Worm (Caenorhabditis elegans) whole organism, L1 larva: Measurements from ENCODE around the gene C14E2.3.
A peak's percentile ranks its signal among the peaks of the same experiment; 100 is the strongest.

Experiments used
- C04F5.9 ChIP-seq: sonication (generic microtip); optimal IDR thresholded peaks from 2 replicates; lab custom pipeline; 2016; ENCODE audit warnings: missing genetic modification characterization, missing compliant biosample characterization
- C34B4.2 ChIP-seq: sonication (generic microtip); optimal IDR thresholded peaks from 2 replicates; lab custom pipeline; 2017; ENCODE audit warnings: mild to moderate bottlenecking, missing genetic modification characterization, missing compliant biosample characterization
- F16B12.6 ChIP-seq: fragments of 150-350 bp; optimal IDR thresholded peaks from 2 replicates; lab custom pipeline; 2014; ENCODE audit warnings: missing biosample characterization, missing genetic modification characterization
- Y116A8C.19 ChIP-seq: sonication (generic microtip); optimal IDR thresholded peaks from 2 replicates; lab custom pipeline; 2016; ENCODE audit warnings: missing compliant biosample characterization, missing genetic modification characterization, borderline replicate concordance
- aha-1 ChIP-seq: fragments of 150-350 bp; optimal IDR thresholded peaks from 2 replicates; lab custom pipeline; 2014; ENCODE audit warnings: missing biosample characterization, missing genetic modification characterization
- blmp-1 ChIP-seq: fragments of 150-350 bp; optimal IDR thresholded peaks from 2 replicates; lab custom pipeline; 2014; ENCODE audit warnings: missing biosample characterization, missing genetic modification characterization
- ceh-8 ChIP-seq: fragments of 200-800 bp; sonication (Bioruptor generic); optimal IDR thresholded peaks from 2 replicates; lab custom pipeline; 2018; ENCODE audit warnings: mild to moderate bottlenecking, missing genetic modification characterization, moderate library complexity, missing compliant biosample characterization
- ceh-88 ChIP-seq: fragments of 200-800 bp; sonication (Bioruptor generic); IDR thresholded peaks from 2 replicates; pipeline ENCODE4 v1.3.6; 2022; ENCODE audit warnings: missing genetic modification characterization, missing compliant biosample characterization
- dpl-1 ChIP-seq, 3 experiments: fragments of 150-350 bp in 2 of 3; sonication (generic microtip) in 1 of 3; optimal IDR thresholded peaks; 2 replicates each; lab custom pipeline; 2014 to 2017; ENCODE audit warnings: missing biosample characterization in 3 of 3, missing genetic modification characterization in 3 of 3, missing genetic modification reagents in 3 of 3
- dsc-1 ChIP-seq: sonication (generic microtip); optimal IDR thresholded peaks from 2 replicates; lab custom pipeline; 2016; ENCODE audit warnings: mild to moderate bottlenecking, missing genetic modification characterization, missing compliant biosample characterization
- efl-1 ChIP-seq, 4 experiments: fragments of 150-350 bp; optimal IDR thresholded peaks in 3 of 4; peaks in 1 of 4; 1 replicate in 1 of 4; 2 replicates in 3 of 4; lab custom pipeline; 2014; ENCODE audit warnings: missing biosample characterization in 2 of 4, missing genetic modification characterization in 2 of 4, missing genetic modification reagents in 2 of 4
- efl-3 ChIP-seq: fragments of 200-800 bp; sonication (Bioruptor generic); optimal IDR thresholded peaks from 2 replicates; lab custom pipeline; 2018; ENCODE audit warnings: mild to moderate bottlenecking, missing genetic modification characterization, missing compliant biosample characterization
- elt-2 ChIP-seq: sonication (generic microtip); optimal IDR thresholded peaks from 2 replicates; lab custom pipeline; 2016; ENCODE audit warnings: missing genetic modification characterization, mild to moderate bottlenecking, inconsistent platforms, missing compliant biosample characterization, missing genetic modification reagents
- fkh-8 ChIP-seq: sonication (generic microtip); optimal IDR thresholded peaks from 2 replicates; lab custom pipeline; 2016; ENCODE audit warnings: mild to moderate bottlenecking, missing genetic modification characterization, missing compliant biosample characterization
- fos-1 ChIP-seq: fragments of 150-350 bp; optimal IDR thresholded peaks from 2 replicates; lab custom pipeline; 2014; ENCODE audit warnings: missing biosample characterization, missing genetic modification characterization
- irx-1 ChIP-seq: sonication (generic microtip); optimal IDR thresholded peaks from 2 replicates; lab custom pipeline; 2016; ENCODE audit warnings: missing genetic modification characterization, missing compliant biosample characterization
- isw-1 ChIP-seq: fragments of 200-800 bp; sonication (Bioruptor generic); IDR thresholded peaks from 2 replicates; pipeline ENCODE4 v1.3.6; 2022; ENCODE audit warnings: missing genetic modification characterization, missing compliant biosample characterization
- jun-1 ChIP-seq: fragments of 150-350 bp; optimal IDR thresholded peaks from 2 replicates; lab custom pipeline; 2014; ENCODE audit warnings: missing biosample characterization, missing genetic modification reagents, missing genetic modification characterization
- lin-14 ChIP-seq: fragments of 200-800 bp; sonication (Bioruptor generic); optimal IDR thresholded peaks from 2 replicates; lab custom pipeline; 2018; ENCODE audit warnings: mild to moderate bottlenecking, missing genetic modification characterization, moderate library complexity, missing compliant biosample characterization
- mep-1 ChIP-seq: fragments of 150-350 bp; optimal IDR thresholded peaks from 2 replicates; lab custom pipeline; 2014; ENCODE audit warnings: missing biosample characterization, missing genetic modification characterization
- nhr-12 ChIP-seq: sonication (generic microtip); optimal IDR thresholded peaks from 2 replicates; lab custom pipeline; 2017; ENCODE audit warnings: missing biosample characterization, missing genetic modification characterization
- nhr-19 ChIP-seq: fragments of 200-800 bp; sonication (Bioruptor generic); conservative IDR thresholded peaks from 2 replicates; pipeline ENCODE4 v1.3.6; 2022; ENCODE audit warnings: missing genetic modification characterization, missing compliant biosample characterization
- nhr-20 ChIP-seq: sonication (generic microtip); optimal IDR thresholded peaks from 2 replicates; lab custom pipeline; 2016; ENCODE audit warnings: mild to moderate bottlenecking, missing genetic modification characterization, missing compliant biosample characterization
- nhr-237 ChIP-seq: fragments of 150-350 bp; optimal IDR thresholded peaks from 2 replicates; lab custom pipeline; 2014; ENCODE audit warnings: missing biosample characterization, missing genetic modification characterization
- nhr-28 ChIP-seq: fragments of 150-350 bp; optimal IDR thresholded peaks from 2 replicates; lab custom pipeline; 2014; ENCODE audit warnings: missing biosample characterization, missing genetic modification characterization
- nhr-84 ChIP-seq: sonication (generic microtip); optimal IDR thresholded peaks from 2 replicates; lab custom pipeline; 2017; ENCODE audit warnings: missing biosample characterization, missing genetic modification characterization
- nhr-85 ChIP-seq: sonication (generic microtip); peaks from one replicate; lab custom pipeline; 2016; ENCODE audit warnings: missing genetic modification characterization, inconsistent platforms, missing compliant biosample characterization
- snpc-4 ChIP-seq: fragments of 150-350 bp; optimal IDR thresholded peaks from 2 replicates; lab custom pipeline; 2014; ENCODE audit warnings: missing biosample characterization, missing genetic modification characterization
- snu-23 ChIP-seq: sonication (generic microtip); optimal IDR thresholded peaks from 2 replicates; lab custom pipeline; 2016; ENCODE audit warnings: missing genetic modification characterization, missing compliant biosample characterization
- sox-4 ChIP-seq: sonication (generic microtip); optimal IDR thresholded peaks from 2 replicates; lab custom pipeline; 2016; ENCODE audit warnings: missing genetic modification characterization, missing compliant biosample characterization
- unc-30 ChIP-seq: sonication (generic microtip); optimal IDR thresholded peaks from 2 replicates; lab custom pipeline; 2017; ENCODE audit warnings: missing biosample characterization, missing genetic modification characterization
- unc-62 ChIP-seq: fragments of 150-350 bp; optimal IDR thresholded peaks from 2 replicates; lab custom pipeline; 2014; ENCODE audit warnings: missing biosample characterization, missing genetic modification reagents, missing genetic modification characterization
- unc-86 ChIP-seq: sonication (generic microtip); optimal IDR thresholded peaks from 2 replicates; lab custom pipeline; 2016; ENCODE audit warnings: missing genetic modification characterization, missing compliant biosample characterization
- zip-4 ChIP-seq: fragments of 200-800 bp; sonication (Bioruptor generic); optimal IDR thresholded peaks from 2 replicates; lab custom pipeline; 2018; ENCODE audit warnings: mild to moderate bottlenecking, missing genetic modification characterization, moderate library complexity, missing compliant biosample characterization
- ztf-11 ChIP-seq, 2 experiments: sonication (generic microtip); optimal IDR thresholded peaks; 2 replicates each; lab custom pipeline; 2016 to 2017; ENCODE audit warnings: missing genetic modification characterization in 2 of 2, missing biosample characterization in 1 of 2, missing compliant biosample characterization in 1 of 2
- ztf-4 ChIP-seq: fragments of 150-350 bp; optimal IDR thresholded peaks from 2 replicates; lab custom pipeline; 2014; ENCODE audit warnings: missing biosample characterization, missing genetic modification characterization

The C14E2.3 gene

DNA sequence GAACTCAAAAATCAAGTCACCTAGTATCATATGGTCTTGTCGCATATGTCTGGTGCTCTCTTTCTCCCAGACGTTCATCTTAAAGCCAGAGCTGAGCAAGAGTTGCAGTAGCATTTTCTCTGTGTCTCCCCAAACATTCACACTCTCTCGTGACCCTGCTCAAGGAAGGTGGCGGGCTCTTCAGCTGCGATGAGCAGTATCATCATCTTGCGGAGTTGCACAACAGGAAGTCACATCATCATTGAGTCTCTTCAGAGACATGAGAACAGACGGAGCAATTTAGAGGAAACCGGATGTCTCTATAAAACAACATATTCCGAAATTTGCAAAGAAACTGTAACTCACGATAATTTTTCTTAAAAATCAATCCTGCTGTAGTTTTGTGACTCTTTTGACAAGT, 12.8 kb downstream of the C14E2.3 start:
- TF ChIP-seq snu-23 (GFP tag; lab: Kevin White, UChicago) (no peak), Y116A8C.19 (tag; lab: Kevin White, UChicago) (no peak), efl-1 (optimal IDR thresholded peaks at IDR 0.05; lab: Kevin White, UChicago) (no peak), efl-1 (GFP tag; optimal IDR thresholded peaks at IDR 0.05 in 1 of 2; lab: Kevin White, UChicago) (peak in 1 of 2 experiments; percentile 17), unc-86 (tag; lab: Kevin White, UChicago) (no peak)

DNA sequence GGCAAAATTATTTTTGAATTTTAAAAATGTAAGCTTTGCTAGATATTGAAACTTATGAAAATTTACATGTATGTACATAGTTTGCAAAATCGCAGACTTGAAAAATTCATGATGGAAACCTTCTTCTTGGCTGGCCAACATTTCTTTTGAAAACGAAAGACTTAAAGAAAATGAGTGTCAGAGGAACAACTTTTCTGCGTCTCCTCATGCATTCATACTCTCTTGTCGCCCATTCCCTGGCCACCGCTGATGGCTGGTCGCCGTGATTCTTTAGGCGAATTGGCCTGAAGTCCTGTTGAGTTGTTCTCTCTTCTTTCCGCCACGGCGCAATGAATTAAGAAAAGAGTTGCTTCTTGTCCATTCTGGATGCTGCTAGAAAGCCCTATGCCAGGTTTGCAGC, 15.3 kb downstream of the C14E2.3 start:
- peak in 1 of 2 experiments; percentile 24 for TF ChIP-seq efl-1 (optimal IDR thresholded peaks at IDR 0.05; lab: Kevin White, UChicago)
- no peak for TF ChIP-seq efl-1 (GFP tag; optimal IDR thresholded peaks at IDR 0.05 in 1 of 2; lab: Kevin White, UChicago)
- no peak for TF ChIP-seq lin-14
- peak; percentile 10; the same call in 1 of the 2 replicates for TF ChIP-seq nhr-19 (GFP tag; lab: Robert Waterston, UW)
- no peak for TF ChIP-seq nhr-20 (tag; lab: Kevin White, UChicago)
- TF ChIP-seq, all 84 proteins: peak for 2

DNA sequence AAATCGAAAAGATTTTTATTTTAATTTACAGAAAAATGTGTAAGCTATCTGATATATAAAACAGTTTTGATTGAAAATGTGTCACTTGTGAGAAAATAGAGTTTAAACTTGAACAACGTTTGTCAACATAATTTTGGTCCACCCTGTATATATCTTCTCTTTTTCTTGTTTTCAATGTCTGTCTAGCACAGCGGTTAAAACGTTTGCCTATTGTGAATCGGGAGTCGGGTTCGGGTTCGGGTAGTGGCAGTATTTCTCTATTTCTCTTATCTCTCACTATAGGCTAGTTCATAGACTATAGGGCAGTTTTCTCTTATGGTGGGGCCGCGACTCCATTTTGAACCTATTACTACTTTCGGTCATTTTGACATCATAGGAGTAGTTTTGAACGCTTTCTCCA, 20.2 kb downstream of the C14E2.3 start:
- TF ChIP-seq nhr-12 (tag; lab: Kevin White, UChicago) (no peak), zip-4 (GFP tag; lab: Kevin White, UChicago) (no peak), sox-4 (tag; lab: Kevin White, UChicago) (no peak), nhr-84 (no peak), ceh-8 (GFP tag; lab: Kevin White, UChicago) (no peak), blmp-1 (tag; lab: Kevin White, UChicago) (no peak), C34B4.2 (tag; lab: Kevin White, UChicago) (no peak), nhr-85 (tag; lab: Kevin White, UChicago) (no peak), elt-2 (tag; lab: Kevin White, UChicago) (no peak), ceh-88 (no peak), ztf-4 (tag; lab: Kevin White, UChicago) (no peak), ztf-11 (tag; optimal IDR thresholded peaks at IDR 0.05; lab: Kevin White, UChicago) (no peak), snu-23 (GFP tag; lab: Kevin White, UChicago) (no peak), fos-1 (no peak), unc-30 (tag; lab: Kevin White, UChicago) (no peak), efl-3 (GFP tag; lab: Kevin White, UChicago) (no peak), nhr-20 (tag; lab: Kevin White, UChicago) (no peak), isw-1 (GFP tag; lab: Robert Waterston, UW) (no peak), jun-1 (tag; lab: Kevin White, UChicago) (no peak)

DNA sequence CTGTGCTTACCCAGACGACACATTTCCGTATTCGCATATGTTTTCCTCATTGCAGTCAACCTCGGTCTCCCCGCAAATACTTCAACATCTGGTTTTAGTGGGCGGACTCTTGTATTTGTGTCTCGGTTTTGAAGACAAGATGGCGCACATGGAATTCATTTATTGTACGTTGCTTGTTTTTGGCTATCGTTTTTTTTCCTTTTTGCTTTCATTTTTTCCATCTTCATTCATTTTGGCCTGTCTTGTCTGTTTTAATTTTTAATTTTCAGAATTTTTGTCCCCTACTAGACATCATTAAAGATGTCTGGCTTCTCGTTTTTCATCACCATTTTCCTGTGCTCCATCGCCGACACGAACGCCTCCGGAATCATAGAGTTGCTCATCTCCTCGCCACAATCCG, 24.7 kb downstream of the C14E2.3 start, which contains the start of gene arg-1:
Gene arg-1 (plus strand): TSS at position 301 of the 400 bp plus-strand sequence.
- TF ChIP-seq fkh-8 (tag; lab: Kevin White, UChicago) (no peak), sox-4 (tag; lab: Kevin White, UChicago) (no peak), F16B12.6 (tag; lab: Kevin White, UChicago) (no peak), dsc-1 (tag; lab: Kevin White, UChicago) (peak; percentile 7), irx-1 (tag; lab: Kevin White, UChicago) (no peak), unc-62 (no peak), dpl-1 (GFP tag; optimal IDR thresholded peaks at IDR 0.05; lab: Kevin White, UChicago) (no peak)

DNA sequence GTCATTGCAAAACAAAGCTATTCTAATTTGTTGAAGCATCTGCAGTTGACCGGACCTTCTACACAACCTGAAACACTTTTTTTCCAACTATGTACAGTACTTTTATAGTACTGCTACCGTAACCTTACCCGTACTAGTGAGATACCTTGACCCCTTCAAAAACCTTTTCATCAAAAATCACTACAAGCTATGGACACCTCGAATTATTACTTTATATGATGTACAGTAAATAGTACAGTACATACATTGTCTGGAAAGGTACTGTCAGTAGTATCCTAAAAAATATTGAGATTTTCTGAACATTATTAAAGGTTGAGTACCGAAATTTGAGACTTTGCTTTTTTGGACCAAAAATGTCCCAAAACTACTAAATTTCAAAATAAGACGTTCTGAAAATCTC, 25.6 kb downstream of the C14E2.3 start:
- TF ChIP-seq nhr-237 (tag; lab: Kevin White, UChicago) (no peak), nhr-28 (tag; lab: Kevin White, UChicago) (no peak), mep-1 (tag; lab: Kevin White, UChicago) (no peak), aha-1 (tag; lab: Kevin White, UChicago) (no peak), snpc-4 (tag; lab: Kevin White, UChicago) (no peak), C04F5.9 (tag; lab: Kevin White, UChicago) (no peak)
- TF ChIP-seq, all 84 proteins: peak for 0
